Fruit fly (Drosophila melanogaster) whole organism, pupa: ENCODE measurements around the gene Tnpo-SR.
A peak's percentile ranks its signal among the peaks of the same experiment; 100 is the strongest.

Experiments
- CG10348 ChIP-seq: fragments of 200-800 bp; sonication (Bioruptor generic); IDR thresholded peaks from 2 replicates; pipeline ENCODE4 v1.3.6; 2022; ENCODE audit warnings: missing biosample characterization, missing genetic modification characterization
- CG12605 ChIP-seq: fragments of 200-800 bp; sonication (Bioruptor generic); IDR thresholded peaks from 2 replicates; pipeline ENCODE4 v1.3.6; 2022; ENCODE audit warnings: missing biosample characterization, missing genetic modification characterization
- CG13204 ChIP-seq: fragments of 200-800 bp; sonication (Bioruptor generic); optimal IDR thresholded peaks from 2 replicates; lab custom pipeline; 2018; ENCODE audit warnings: missing biosample characterization, mild to moderate bottlenecking, missing genetic modification characterization, moderate library complexity
- CG14655 ChIP-seq: fragments of 200-800 bp; sonication (Bioruptor generic); optimal IDR thresholded peaks from 3 replicates; lab custom pipeline; 2017; ENCODE audit warnings: mild to moderate bottlenecking, missing biosample characterization, missing genetic modification reagents, missing genetic modification characterization
- CG15710 ChIP-seq: fragments of 200-800 bp; sonication (Bioruptor generic); optimal IDR thresholded peaks from 2 replicates; lab custom pipeline; 2018; ENCODE audit warnings: missing biosample characterization, mild to moderate bottlenecking, missing genetic modification characterization, moderate library complexity
- CG17806 ChIP-seq: fragments of 200-800 bp; sonication (Bioruptor generic); optimal IDR thresholded peaks from 2 replicates; lab custom pipeline; 2018; ENCODE audit warnings: missing biosample characterization, mild to moderate bottlenecking, missing genetic modification characterization, moderate library complexity
- CG32121 ChIP-seq: fragments of 200-800 bp; sonication (Bioruptor generic); IDR thresholded peaks from 2 replicates; pipeline ENCODE4 v1.3.6; 2022; ENCODE audit warnings: missing biosample characterization, missing genetic modification characterization
- CG34367 ChIP-seq: fragments of 200-800 bp; sonication (Bioruptor generic); optimal IDR thresholded peaks from 2 replicates; lab custom pipeline; 2018; ENCODE audit warnings: missing biosample characterization, mild to moderate bottlenecking, missing genetic modification characterization
- CG4496 ChIP-seq: fragments of 200-800 bp; sonication (Bioruptor generic); IDR thresholded peaks from 3 replicates; pipeline ENCODE4 v1.3.6; 2022; ENCODE audit warnings: missing biosample characterization, missing genetic modification characterization
- CG8159 ChIP-seq: fragments of 200-800 bp; sonication (Bioruptor generic); optimal IDR thresholded peaks from 3 replicates; lab custom pipeline; 2018; ENCODE audit warnings: missing biosample characterization, mild to moderate bottlenecking, missing genetic modification characterization, moderate library complexity
- CG8301 ChIP-seq: fragments of 200-800 bp; sonication (Bioruptor generic); optimal IDR thresholded peaks from 2 replicates; lab custom pipeline; 2018; ENCODE audit warnings: missing biosample characterization, mild to moderate bottlenecking, missing genetic modification characterization
- CG9948 ChIP-seq: fragments of 200-800 bp; sonication (Bioruptor generic); optimal IDR thresholded peaks from 2 replicates; lab custom pipeline; 2018; ENCODE audit warnings: missing biosample characterization, mild to moderate bottlenecking, missing genetic modification characterization, moderate library complexity
- D1 ChIP-seq: fragments of 200-800 bp; sonication (Bioruptor generic); optimal IDR thresholded peaks from 2 replicates; lab custom pipeline; 2018; ENCODE audit warnings: missing biosample characterization, mild to moderate bottlenecking, missing genetic modification characterization, moderate library complexity
- EcR ChIP-seq: fragments of 200-800 bp; sonication (Bioruptor generic); optimal IDR thresholded peaks from 3 replicates; lab custom pipeline; 2019; ENCODE audit warnings: missing biosample characterization, missing genetic modification characterization, mild to moderate bottlenecking, moderate library complexity, missing genetic modification reagents
- Ets98B ChIP-seq: fragments of 200-800 bp; sonication (Bioruptor generic); IDR thresholded peaks from 2 replicates; pipeline ENCODE4 v1.3.6; 2022; ENCODE audit warnings: missing biosample characterization, missing genetic modification characterization
- Pif1A ChIP-seq: fragments of 200-800 bp; sonication (Bioruptor generic); optimal IDR thresholded peaks from 3 replicates; lab custom pipeline; 2016; ENCODE audit warnings: missing biosample characterization, missing genetic modification characterization
- Pif1B ChIP-seq: fragments of 200-800 bp; sonication (Bioruptor generic); optimal IDR thresholded peaks from 3 replicates; lab custom pipeline; 2016; ENCODE audit warnings: missing biosample characterization, missing genetic modification characterization
- Snoo ChIP-seq: fragments of 200-800 bp; sonication (Bioruptor generic); optimal IDR thresholded peaks from 3 replicates; lab custom pipeline; 2017; ENCODE audit warnings: missing biosample characterization, mild to moderate bottlenecking, missing genetic modification characterization, inconsistent platforms
- fd96Ca ChIP-seq: fragments of 200-800 bp; sonication (Bioruptor generic); IDR thresholded peaks from 3 replicates; pipeline ENCODE4 v1.3.6; 2022; ENCODE audit warnings: missing biosample characterization, missing genetic modification characterization
- gl ChIP-seq: fragments of 200-800 bp; sonication (Bioruptor generic); optimal IDR thresholded peaks from 2 replicates; lab custom pipeline; 2018; ENCODE audit warnings: missing biosample characterization, mild to moderate bottlenecking, missing genetic modification characterization
- rn ChIP-seq: fragments of 200-800 bp; sonication (Bioruptor generic); IDR thresholded peaks from 2 replicates; pipeline ENCODE4 v1.3.6; 2022; ENCODE audit warnings: missing biosample characterization, missing genetic modification characterization

Gene Tnpo-SR

dm6 chr2L:2744852-2745251 lies 14.9 kb upstream of the Tnpo-SR start, which contains the start of the genes CG9961 and Cwc25:
Gene CG9961 (minus strand): TSS chr2L:2744934.
Gene Cwc25 (plus strand): TSS chr2L:2745098.
- TF ChIP-seq rn (no peak), CG8159 (tag; lab: Kevin White, UChicago) (peak; percentile 20), EcR (GFP tag; lab: Kevin White, UChicago) (no peak), D1 (tag; lab: Kevin White, UChicago) (no peak), CG17806 (tag; lab: Kevin White, UChicago) (no peak), CG13204 (GFP tag; lab: Kevin White, UChicago) (no peak), CG32121 (no peak)

dm6 chr2L:2748480-2749143 lies 11.1 kb upstream of the Tnpo-SR start:
- TF ChIP-seq CG17806 (tag; lab: Kevin White, UChicago) (peak; percentile 75), Pif1B (GFP tag; lab: Kevin White, UChicago) (no peak), gl (tag; lab: Kevin White, UChicago) (peak; percentile 52), CG34367 (tag; lab: Kevin White, UChicago) (peak; percentile 64), CG14655 (GFP tag; lab: Kevin White, UChicago) (no peak), CG32121 (peak; percentile 76; the same call in 1 of the 2 replicates), CG9948 (tag; lab: Kevin White, UChicago) (peak; percentile 82), fd96Ca (GFP tag; lab: Robert Waterston, UW) (peak; percentile 87), D1 (tag; lab: Kevin White, UChicago) (no peak), CG8159 (tag; lab: Kevin White, UChicago) (peak; percentile 91), Pif1A (no peak), CG12605 (peak; percentile 56), CG10348 (GFP tag; lab: Robert Waterston, UW) (0 out of 2 replicates have a peak, but pooled peaks have one; percentile 13), CG8301 (tag; lab: Kevin White, UChicago) (peak; percentile 63), Ets98B (GFP tag; lab: Robert Waterston, UW) (peak; percentile 81), Snoo (tag; lab: Kevin White, UChicago) (peak; percentile 85), CG4496 (GFP tag; lab: Robert Waterston, UW) (peak; percentile 87), CG13204 (GFP tag; lab: Kevin White, UChicago) (no peak), EcR (GFP tag; lab: Kevin White, UChicago) (peak; percentile 56), rn (peak; percentile 58), CG15710 (tag; lab: Kevin White, UChicago) (peak; percentile 88)

- TF ChIP-seq gl (tag; lab: Kevin White, UChicago) (no peak), CG13204 (GFP tag; lab: Kevin White, UChicago) (peak; percentile 57)
- TF ChIP-seq, all 21 proteins: peak for 1
These were observed 10.5 kb upstream of the Tnpo-SR start for dm6 chr2L:2749144-2749766.

- TF ChIP-seq Pif1B (GFP tag; lab: Kevin White, UChicago), result peak; percentile 41
- peak; percentile 19 for TF ChIP-seq Snoo (tag; lab: Kevin White, UChicago)
- TF ChIP-seq CG9948 (tag; lab: Kevin White, UChicago), result peak; percentile 67
- TF ChIP-seq EcR (GFP tag; lab: Kevin White, UChicago), result no peak
- no peak for TF ChIP-seq CG4496 (GFP tag; lab: Robert Waterston, UW)
- TF ChIP-seq Pif1A, result peak; percentile 47
- TF ChIP-seq CG8301 (tag; lab: Kevin White, UChicago), result peak; percentile 86
- TF ChIP-seq CG13204 (GFP tag; lab: Kevin White, UChicago), result no peak
- TF ChIP-seq fd96Ca (GFP tag; lab: Robert Waterston, UW), result no peak
- no peak for TF ChIP-seq rn
- TF ChIP-seq CG17806 (tag; lab: Kevin White, UChicago), result peak; percentile 49
- no peak for TF ChIP-seq D1 (tag; lab: Kevin White, UChicago)
- peak; percentile 22 for TF ChIP-seq CG15710 (tag; lab: Kevin White, UChicago)
- peak; percentile 7 for TF ChIP-seq CG34367 (tag; lab: Kevin White, UChicago)
- no peak for TF ChIP-seq CG10348 (GFP tag; lab: Robert Waterston, UW)
- no peak for TF ChIP-seq CG12605
- no peak for TF ChIP-seq Ets98B (GFP tag; lab: Robert Waterston, UW)
- peak; percentile 88 for TF ChIP-seq CG14655 (GFP tag; lab: Kevin White, UChicago)
- TF ChIP-seq gl (tag; lab: Kevin White, UChicago), result no peak
- TF ChIP-seq CG8159 (tag; lab: Kevin White, UChicago), result peak; percentile 41
- TF ChIP-seq CG32121, result no peak
These were observed 9.2 kb upstream of the Tnpo-SR start for dm6 chr2L:2750337-2751084.

- TF ChIP-seq CG13204 (GFP tag; lab: Kevin White, UChicago), result peak; percentile 87
- TF ChIP-seq CG14655 (GFP tag; lab: Kevin White, UChicago), result no peak
- TF ChIP-seq fd96Ca (GFP tag; lab: Robert Waterston, UW), result no peak
- TF ChIP-seq EcR (GFP tag; lab: Kevin White, UChicago), result peak; percentile 52
These were observed 8.5 kb upstream of the Tnpo-SR start for dm6 chr2L:2751085-2751710.
